Fruit fly (Drosophila melanogaster): ENCODE data around the gene hdm.

hdm gene

dm6 chrX:7873172-7873930 lies 46.6 kb downstream of the hdm start, which contains the start of gene dec:
TSS of gene dec (minus strand) at chrX:7873222.
- TF ChIP-seq CTCF (optimal IDR thresholded peaks at IDR 0.05) (no peak), CG8478 (optimal IDR thresholded peaks at IDR 0.05) (no peak)

Measured in S2 (cell line).